Fruit fly (Drosophila melanogaster): ENCODE measurements around the gene Etl1.

dm6 chr2L:9933063-9933462 lies 20.7 kb upstream of the Etl1 start, which contains the start of gene Cpr30F:
- no peak for TF ChIP-seq psq (optimal IDR thresholded peaks at IDR 0.05)
- no peak for TF ChIP-seq h (optimal IDR thresholded peaks at IDR 0.05)
- no peak for TF ChIP-seq ttk (optimal IDR thresholded peaks at IDR 0.05)
